Worm (Caenorhabditis elegans) whole organism, late embryonic: ENCODE measurements around the gene bcat-1.

Experiments
- C38D4.7 ChIP-seq: fragments of 200-800 bp; sonication (Bioruptor generic); optimal IDR thresholded peaks from 2 replicates; lab custom pipeline; 2018; ENCODE audit warnings: mild to moderate bottlenecking, missing genetic modification characterization, moderate library complexity, missing compliant biosample characterization
- F13H6.1 ChIP-seq: sonication (generic microtip); optimal IDR thresholded peaks from 2 replicates; lab custom pipeline; 2016; ENCODE audit warnings: missing genetic modification characterization, missing compliant biosample characterization
- T23F11.4 ChIP-seq: fragments of 200-800 bp; sonication (Bioruptor generic); optimal IDR thresholded peaks from 2 replicates; lab custom pipeline; 2018; ENCODE audit warnings: mild to moderate bottlenecking, missing genetic modification characterization, missing compliant biosample characterization
- Y22D7AL.16 ChIP-seq: sonication (generic microtip); optimal IDR thresholded peaks from 2 replicates; lab custom pipeline; 2016; ENCODE audit warnings: missing genetic modification characterization, missing compliant biosample characterization
- ahr-1 ChIP-seq: sonication (generic microtip); optimal IDR thresholded peaks from 2 replicates; lab custom pipeline; 2016; ENCODE audit warnings: missing genetic modification characterization, missing compliant biosample characterization
- ceh-14 ChIP-seq: sonication (generic microtip); optimal IDR thresholded peaks from 2 replicates; lab custom pipeline; 2016; ENCODE audit warnings: missing genotype, missing genetic modification characterization, missing compliant biosample characterization
- ceh-19 ChIP-seq: fragments of 200-800 bp; sonication (Bioruptor generic); optimal IDR thresholded peaks from 2 replicates; lab custom pipeline; 2018; ENCODE audit warnings: mild to moderate bottlenecking, missing genetic modification characterization, missing compliant biosample characterization
- ceh-2 ChIP-seq: sonication (generic microtip); optimal IDR thresholded peaks from 2 replicates; lab custom pipeline; 2016; ENCODE audit warnings: missing genotype, missing genetic modification characterization, missing compliant biosample characterization
- ceh-22 ChIP-seq: sonication (generic microtip); optimal IDR thresholded peaks from 2 replicates; lab custom pipeline; 2017; ENCODE audit warnings: missing biosample characterization, missing genetic modification characterization
- ceh-24 ChIP-seq: sonication (generic microtip); optimal IDR thresholded peaks from 2 replicates; lab custom pipeline; 2016; ENCODE audit warnings: mild to moderate bottlenecking, missing genetic modification characterization, missing compliant biosample characterization
- ceh-31 ChIP-seq: sonication (generic microtip); optimal IDR thresholded peaks from 2 replicates; lab custom pipeline; 2016; ENCODE audit warnings: missing genetic modification characterization, missing compliant biosample characterization
- ceh-34 ChIP-seq: sonication (generic microtip); optimal IDR thresholded peaks from 2 replicates; lab custom pipeline; 2016; ENCODE audit warnings: mild to moderate bottlenecking, missing genetic modification characterization, missing compliant biosample characterization
- ceh-48 ChIP-seq: sonication (generic microtip); optimal IDR thresholded peaks from 2 replicates; lab custom pipeline; 2016; ENCODE audit warnings: missing genetic modification characterization, inconsistent platforms, missing compliant biosample characterization
- ceh-6 ChIP-seq: fragments of 200-800 bp; sonication (Bioruptor generic); optimal IDR thresholded peaks from 2 replicates; lab custom pipeline; 2018; ENCODE audit warnings: mild to moderate bottlenecking, missing genetic modification characterization, missing compliant biosample characterization
- che-1 ChIP-seq: sonication (generic microtip); optimal IDR thresholded peaks from 2 replicates; lab custom pipeline; 2016; ENCODE audit warnings: mild to moderate bottlenecking, missing genetic modification characterization, missing compliant biosample characterization
- dmd-4 ChIP-seq: sonication (generic microtip); optimal IDR thresholded peaks from 2 replicates; lab custom pipeline; 2016; ENCODE audit warnings: borderline replicate concordance, missing genetic modification characterization, missing compliant biosample characterization
- dve-1 ChIP-seq: sonication (generic microtip); optimal IDR thresholded peaks from 2 replicates; lab custom pipeline; 2017; ENCODE audit warnings: antibody characterized with exemption, mild to moderate bottlenecking, missing genetic modification characterization, missing compliant biosample characterization
- elt-2 ChIP-seq: sonication (generic microtip); optimal IDR thresholded peaks from 2 replicates; lab custom pipeline; 2016; ENCODE audit warnings: missing genetic modification reagents, missing genetic modification characterization, missing compliant biosample characterization
- elt-4 ChIP-seq: sonication (generic microtip); optimal IDR thresholded peaks from 2 replicates; lab custom pipeline; 2016; ENCODE audit warnings: missing genetic modification characterization, missing compliant biosample characterization
- ets-4 ChIP-seq: sonication (generic microtip); optimal IDR thresholded peaks from 2 replicates; lab custom pipeline; 2016; ENCODE audit warnings: missing genetic modification characterization, missing compliant biosample characterization
- eyg-1 ChIP-seq: sonication (generic microtip); optimal IDR thresholded peaks from 2 replicates; lab custom pipeline; 2016; ENCODE audit warnings: missing genotype, missing genetic modification characterization, missing compliant biosample characterization
- fkh-10 ChIP-seq: fragments of 150-350 bp; optimal IDR thresholded peaks from 2 replicates; lab custom pipeline; 2014; ENCODE audit warnings: missing biosample characterization, missing genetic modification reagents, missing genetic modification characterization
- fkh-6 ChIP-seq: sonication (generic microtip); optimal IDR thresholded peaks from 2 replicates; lab custom pipeline; 2016; ENCODE audit warnings: missing genetic modification characterization, missing compliant biosample characterization
- gmeb-2 ChIP-seq: sonication (generic microtip); optimal IDR thresholded peaks from 2 replicates; lab custom pipeline; 2016; ENCODE audit warnings: missing genetic modification characterization, inconsistent platforms, missing compliant biosample characterization
- hlh-30 ChIP-seq: sonication (generic microtip); optimal IDR thresholded peaks from 2 replicates; lab custom pipeline; 2017; ENCODE audit warnings: antibody characterized with exemption, missing genetic modification characterization, missing compliant biosample characterization; ENCODE audit not compliant: insufficient read depth
- hlh-6 ChIP-seq: sonication (generic microtip); optimal IDR thresholded peaks from 2 replicates; lab custom pipeline; 2016; ENCODE audit warnings: missing genotype, missing genetic modification characterization, missing compliant biosample characterization
- hlh-8 ChIP-seq: sonication (generic microtip); optimal IDR thresholded peaks from 2 replicates; lab custom pipeline; 2016; ENCODE audit warnings: missing genotype, missing genetic modification characterization, missing compliant biosample characterization
- mec-3 ChIP-seq: sonication (generic microtip); optimal IDR thresholded peaks from 2 replicates; lab custom pipeline; 2016; ENCODE audit warnings: borderline replicate concordance, missing genetic modification characterization, missing compliant biosample characterization
- nhr-11 ChIP-seq: fragments of 150-350 bp; optimal IDR thresholded peaks from 2 replicates; lab custom pipeline; 2014; ENCODE audit warnings: missing biosample characterization, missing genetic modification characterization
- nhr-232 ChIP-seq: sonication (generic microtip); optimal IDR thresholded peaks from 2 replicates; lab custom pipeline; 2016; ENCODE audit warnings: missing genetic modification characterization, missing compliant biosample characterization
- npax-4 ChIP-seq: sonication (generic microtip); optimal IDR thresholded peaks from 2 replicates; lab custom pipeline; 2016; ENCODE audit warnings: missing genetic modification characterization, missing compliant biosample characterization
- pat-9 ChIP-seq: fragments of 200-800 bp; sonication (Bioruptor generic); optimal IDR thresholded peaks from 2 replicates; lab custom pipeline; 2018; ENCODE audit warnings: mild to moderate bottlenecking, missing genetic modification characterization, moderate library complexity, missing compliant biosample characterization
- pax-1 ChIP-seq: fragments of 150-350 bp; optimal IDR thresholded peaks from 2 replicates; lab custom pipeline; 2014; ENCODE audit warnings: missing biosample characterization, missing genetic modification characterization
- pha-4 ChIP-seq: fragments of 150-350 bp; optimal IDR thresholded peaks from 2 replicates; lab custom pipeline; 2018; ENCODE audit warnings: missing biosample characterization, missing genetic modification reagents, missing genetic modification characterization
- pqm-1 ChIP-seq: sonication (generic microtip); optimal IDR thresholded peaks from 2 replicates; lab custom pipeline; 2016; ENCODE audit warnings: missing genetic modification characterization, missing compliant biosample characterization
- ref-2 ChIP-seq: sonication (generic microtip); optimal IDR thresholded peaks from 2 replicates; lab custom pipeline; 2016; ENCODE audit warnings: missing genetic modification characterization, missing compliant biosample characterization
- rnt-1 ChIP-seq: sonication (generic microtip); optimal IDR thresholded peaks from 2 replicates; lab custom pipeline; 2016; ENCODE audit warnings: missing genetic modification characterization, missing compliant biosample characterization
- sox-4 ChIP-seq: sonication (generic microtip); optimal IDR thresholded peaks from 2 replicates; lab custom pipeline; 2017; ENCODE audit warnings: mild to moderate bottlenecking, missing genetic modification characterization, inconsistent platforms, missing compliant biosample characterization
- tbx-7 ChIP-seq: sonication (generic microtip); optimal IDR thresholded peaks from 2 replicates; lab custom pipeline; 2016; ENCODE audit warnings: missing genotype, missing genetic modification characterization, missing compliant biosample characterization
- unc-3 ChIP-seq, 2 experiments: fragments of 200-800 bp in 1 of 2; sonication (Bioruptor generic) in 1 of 2; sonication (generic microtip) in 1 of 2; conservative IDR thresholded peaks in 1 of 2; optimal IDR thresholded peaks in 1 of 2; 2 replicates each; pipeline versions ENCODE4 v1.3.6 to Lab custom; 2016 to 2022; ENCODE audit warnings: missing compliant biosample characterization in 2 of 2, missing genetic modification characterization in 2 of 2, missing genetic modification reagents in 1 of 2
- unc-42 ChIP-seq: sonication (generic microtip); optimal IDR thresholded peaks from 2 replicates; lab custom pipeline; 2016; ENCODE audit warnings: missing genotype, missing genetic modification characterization, missing compliant biosample characterization
- zip-5 ChIP-seq: sonication (generic microtip); optimal IDR thresholded peaks from 2 replicates; lab custom pipeline; 2016; ENCODE audit warnings: missing genetic modification characterization, missing compliant biosample characterization
- ztf-16 ChIP-seq: sonication (generic microtip); optimal IDR thresholded peaks from 2 replicates; lab custom pipeline; 2017; ENCODE audit warnings: missing genetic modification characterization, missing compliant biosample characterization

bcat-1 gene

ce11 chrX:12909910-12910309, 32.6 kb downstream of the bcat-1 start:
- no peak for TF ChIP-seq unc-42
- TF ChIP-seq npax-4 (tag; lab: Kevin White, UChicago) = no peak
- no peak for TF ChIP-seq C38D4.7 (GFP tag; lab: Kevin White, UChicago)
- no peak for TF ChIP-seq hlh-6
- no peak for TF ChIP-seq ahr-1
- no peak for TF ChIP-seq ceh-22 (tag; lab: Kevin White, UChicago)
- no peak for TF ChIP-seq gmeb-2 (tag; lab: Kevin White, UChicago)
- no peak for TF ChIP-seq elt-2 (tag; lab: Kevin White, UChicago)
- TF ChIP-seq dmd-4 (tag; lab: Kevin White, UChicago) = no peak
- TF ChIP-seq ceh-24 (tag; lab: Kevin White, UChicago) = no peak
- no peak for TF ChIP-seq fkh-10 (GFP tag; lab: Kevin White, UChicago)
- no peak for TF ChIP-seq ztf-16 (tag; lab: Kevin White, UChicago)
- no peak for TF ChIP-seq pax-1 (tag; lab: Kevin White, UChicago)
- no peak for TF ChIP-seq T23F11.4
- TF ChIP-seq dve-1 (tag; lab: Kevin White, UChicago) = no peak
- no peak for TF ChIP-seq pha-4 (tag; lab: Kevin White, UChicago)
- TF ChIP-seq, all 69 proteins: peak for 0

- no peak for TF ChIP-seq ets-4 (tag; lab: Kevin White, UChicago)
- peak; percentile 26 for TF ChIP-seq hlh-30
Measured at ce11 chrX:12911235-12911634, 34.0 kb downstream of the bcat-1 start.

ce11 chrX:12912435-12912834, 35.2 kb downstream of the bcat-1 start:
- TF ChIP-seq ets-4 (tag; lab: Kevin White, UChicago) (no peak), nhr-11 (tag; lab: Kevin White, UChicago) (no peak), mec-3 (tag; lab: Kevin White, UChicago) (no peak), ceh-22 (tag; lab: Kevin White, UChicago) (no peak), eyg-1 (tag; lab: Kevin White, UChicago) (no peak), elt-2 (tag; lab: Kevin White, UChicago) (no peak), C38D4.7 (GFP tag; lab: Kevin White, UChicago) (no peak), che-1 (tag; lab: Kevin White, UChicago) (no peak), nhr-232 (tag; lab: Kevin White, UChicago) (no peak), hlh-8 (tag; lab: Kevin White, UChicago) (no peak), F13H6.1 (tag; lab: Kevin White, UChicago) (no peak), sox-4 (tag; lab: Kevin White, UChicago) (no peak), elt-4 (tag; lab: Kevin White, UChicago) (no peak), ahr-1 (no peak), ceh-34 (tag; lab: Kevin White, UChicago) (no peak), hlh-6 (no peak), ceh-2 (tag; lab: Kevin White, UChicago) (no peak), pha-4 (tag; lab: Kevin White, UChicago) (no peak), ref-2 (tag; lab: Kevin White, UChicago) (no peak)

ce11 chrX:12913398-12914071, 36.3 kb downstream of the bcat-1 start:
- TF ChIP-seq pqm-1 (no peak), rnt-1 (tag; lab: Kevin White, UChicago) (no peak), unc-3 (GFP tag; conservative IDR thresholded peaks at IDR 0.05; lab: Robert Waterston, UW) (no peak), unc-3 (tag; optimal IDR thresholded peaks at IDR 0.05; lab: Kevin White, UChicago) (no peak), fkh-10 (GFP tag; lab: Kevin White, UChicago) (no peak), Y22D7AL.16 (tag; lab: Kevin White, UChicago) (no peak), ceh-6 (GFP tag; lab: Kevin White, UChicago) (no peak), fkh-6 (no peak), ceh-31 (tag; lab: Kevin White, UChicago) (no peak), zip-5 (no peak), hlh-30 (no peak), tbx-7 (tag; lab: Kevin White, UChicago) (no peak), ceh-19 (no peak), hlh-6 (no peak), pat-9 (tag; lab: Kevin White, UChicago) (no peak), che-1 (tag; lab: Kevin White, UChicago) (no peak), ceh-24 (tag; lab: Kevin White, UChicago) (no peak), ceh-48 (tag; lab: Kevin White, UChicago) (no peak), ceh-14 (tag; lab: Kevin White, UChicago) (no peak), eyg-1 (tag; lab: Kevin White, UChicago) (no peak), unc-42 (no peak)
